Worm (Caenorhabditis elegans): ENCODE results near the gene F29G9.1.

DNA sequence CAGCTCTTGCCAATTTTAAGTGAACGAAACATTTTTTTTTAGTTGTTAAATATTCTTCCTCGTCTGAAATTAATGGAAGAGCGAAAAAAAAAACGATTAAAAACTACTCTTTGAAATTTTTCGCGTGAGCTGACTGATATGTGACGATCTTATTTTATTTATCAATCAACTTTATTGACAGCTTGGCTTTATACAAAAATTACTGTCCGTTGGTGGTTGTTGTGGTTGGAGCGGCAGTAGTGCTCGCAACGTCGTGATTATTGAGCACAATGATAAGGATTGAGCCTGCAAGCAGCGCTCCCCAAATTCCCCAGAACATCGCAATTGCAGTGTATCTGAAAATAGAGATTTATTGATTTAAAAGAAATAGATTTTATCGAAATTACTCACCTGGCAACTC, 5.5 kb downstream of the F29G9.1 start:
- TF ChIP-seq fkh-10 (GFP tag; optimal IDR thresholded peaks at IDR 0.05) (no peak), ztf-11 (tag; optimal IDR thresholded peaks at IDR 0.05) (no peak), nhr-77 (tag; optimal IDR thresholded peaks at IDR 0.05) (no peak), hlh-30 (tag; optimal IDR thresholded peaks at IDR 0.05; ENCODE audit: insufficient read depth) (no peak), mdl-1 (tag; optimal IDR thresholded peaks at IDR 0.05) (no peak), unc-62 (GFP tag; optimal IDR thresholded peaks at IDR 0.05 in 1 of 2) (no peak), unc-62 (tag; optimal IDR thresholded peaks at IDR 0.05) (no peak), nhr-25 (tag; optimal IDR thresholded peaks at IDR 0.05; ENCODE audit: borderline replicate concordance, insufficient read depth) (no peak), T26A8.4 (GFP tag; IDR thresholded peaks at IDR 0.05) (no peak)
